Worm (Caenorhabditis elegans): ENCODE results near the gene F31E8.4.
A peak's percentile ranks its signal among the peaks of the same experiment; 100 is the strongest.

F31E8.4 gene

DNA sequence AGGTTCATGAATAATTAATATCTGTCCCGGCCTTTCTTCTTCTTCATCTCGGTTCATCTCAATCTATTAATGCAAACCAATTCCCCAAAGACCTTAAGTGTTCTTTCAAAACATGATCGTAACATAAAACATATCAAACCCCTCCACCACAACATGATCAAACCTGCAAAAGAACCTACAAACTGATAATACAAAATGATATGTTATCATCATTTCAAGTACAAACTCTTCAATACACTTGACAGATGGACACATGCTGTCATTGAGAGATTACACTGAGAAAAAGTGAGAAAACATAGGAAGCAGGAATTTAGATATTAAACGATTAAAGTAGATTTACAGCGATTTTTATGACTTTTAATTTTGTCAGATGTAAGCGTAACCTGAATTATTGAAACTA lies 24.6 kb upstream of the F31E8.4 start:
- TF ChIP-seq tra-1 (GFP tag; IDR thresholded peaks at IDR 0.05) (peak; percentile 65), ces-1 (GFP tag; optimal IDR thresholded peaks at IDR 0.05) (no peak), madf-5 (GFP tag; IDR thresholded peaks at IDR 0.05) (no peak), lin-39 (tag; optimal IDR thresholded peaks at IDR 0.05) (no peak), zfp-2 (tag; optimal IDR thresholded peaks at IDR 0.05) (no peak), F49E8.2 (tag; optimal IDR thresholded peaks at IDR 0.05; ENCODE audit: borderline replicate concordance) (no peak), daf-12 (tag; optimal IDR thresholded peaks at IDR 0.05) (no peak), hlh-11 (tag; optimal IDR thresholded peaks at IDR 0.05) (peak; percentile 73), nhr-48 (tag; optimal IDR thresholded peaks at IDR 0.05) (no peak), fos-1 (tag; optimal IDR thresholded peaks at IDR 0.05) (no peak), cey-2 (tag; optimal IDR thresholded peaks at IDR 0.05; ENCODE audit: borderline replicate concordance, insufficient read depth) (no peak), ceh-82 (tag; optimal IDR thresholded peaks at IDR 0.05) (no peak), ceh-62 (tag; optimal IDR thresholded peaks at IDR 0.05) (no peak), ceh-44 (GFP tag; IDR thresholded peaks at IDR 0.05) (no peak), egl-27 (tag; optimal IDR thresholded peaks at IDR 0.05) (no peak), zip-2 (tag; optimal IDR thresholded peaks at IDR 0.05) (no peak), pqm-1 (tag; optimal IDR thresholded peaks at IDR 0.05) (peak; percentile 93), pha-4 (GFP tag; IDR thresholded peaks at IDR 0.05) (no peak), pha-4 (tag; optimal IDR thresholded peaks at IDR 0.05) (no peak), saeg-2 (GFP tag; IDR thresholded peaks at IDR 0.05) (no peak), Y105C5A.15 (GFP tag; IDR thresholded peaks at IDR 0.05) (no peak), ceh-28 (tag; optimal IDR thresholded peaks at IDR 0.05) (no peak), hif-1 (tag; optimal IDR thresholded peaks at IDR 0.05) (no peak), lin-38 (GFP tag; IDR thresholded peaks at IDR 0.05) (no peak), unc-62 (GFP tag; optimal IDR thresholded peaks at IDR 0.05 in 1 of 2) (peak in 1 of 2 experiments; percentile 90), unc-62 (tag; optimal IDR thresholded peaks at IDR 0.05) (no peak), mdt-29 (GFP tag; IDR thresholded peaks at IDR 0.05) (no peak), daf-19 (GFP tag; conservative IDR thresholded peaks at IDR 0.05) (no peak), duxl-1 (tag; optimal IDR thresholded peaks at IDR 0.05; ENCODE audit: poor library complexity) (no peak), mxl-3 (GFP tag; optimal IDR thresholded peaks at IDR 0.05) (peak; percentile 61), lim-7 (GFP tag; IDR thresholded peaks at IDR 0.05) (no peak), T20F7.1 (GFP tag; optimal IDR thresholded peaks at IDR 0.05) (peak; percentile 8), ceh-32 (tag; optimal IDR thresholded peaks at IDR 0.05; ENCODE audit: poor library complexity) (no peak), zag-1 (tag; optimal IDR thresholded peaks at IDR 0.05) (no peak), mdl-1 (tag; optimal IDR thresholded peaks at IDR 0.05) (peak in 1 of 2 experiments; percentile 57), snpc-4 (tag; optimal IDR thresholded peaks at IDR 0.05) (no peak), vab-7 (GFP tag; IDR thresholded peaks at IDR 0.05) (no peak), unc-39 (tag; optimal IDR thresholded peaks at IDR 0.05) (no peak), nhr-76 (tag; optimal IDR thresholded peaks at IDR 0.05) (no peak), dmd-6 (GFP tag; IDR thresholded peaks at IDR 0.05) (peak; percentile 92), ceh-20 (GFP tag; IDR thresholded peaks at IDR 0.05) (peak; percentile 35; the same call in 1 of the 2 replicates), nhr-111 (GFP tag; optimal IDR thresholded peaks at IDR 0.05) (no peak), nhr-28 (tag; optimal IDR thresholded peaks at IDR 0.05) (peak; percentile 96), ztf-11 (tag; optimal IDR thresholded peaks at IDR 0.05) (no peak), lin-15B (tag; optimal IDR thresholded peaks at IDR 0.05) (no peak), ztf-7 (tag; optimal IDR thresholded peaks at IDR 0.05) (no peak), mep-1 (tag; optimal IDR thresholded peaks at IDR 0.05) (no peak), ctbp-1 (GFP tag; IDR thresholded peaks at IDR 0.05) (no peak), D1046.2 (GFP tag; IDR thresholded peaks at IDR 0.05) (no peak), daf-16 (GFP tag; optimal IDR thresholded peaks at IDR 0.05) (no peak), daf-16 (tag; optimal IDR thresholded peaks at IDR 0.05) (peak; percentile 45), nhr-6 (tag; optimal IDR thresholded peaks at IDR 0.05) (peak; percentile 18), php-3 (GFP tag; IDR thresholded peaks at IDR 0.05) (no peak), attf-4 (tag; optimal IDR thresholded peaks at IDR 0.05) (no peak)

Measured in whole organism, L4 larva.